Worm (Caenorhabditis elegans): ENCODE measurements around the gene F55E10.4.

ce11 chrX:8355350-8355749 lies 27.6 kb upstream of the F55E10.4 start:
- TF ChIP-seq ama-1 (optimal IDR thresholded peaks at IDR 0.05) (no peak), fkh-10 (GFP tag; optimal IDR thresholded peaks at IDR 0.05) (no peak), nhr-23 (tag; optimal IDR thresholded peaks at IDR 0.05) (no peak), ztf-11 (tag; optimal IDR thresholded peaks at IDR 0.05) (no peak), nhr-237 (tag; optimal IDR thresholded peaks at IDR 0.05) (no peak), ceh-16 (tag; optimal IDR thresholded peaks at IDR 0.05) (no peak), nhr-76 (tag; optimal IDR thresholded peaks at IDR 0.05) (no peak), nhr-77 (tag; optimal IDR thresholded peaks at IDR 0.05) (no peak), ceh-9 (tag; optimal IDR thresholded peaks at IDR 0.05) (no peak)

Measured in whole organism, L3 larva.